Worm (Caenorhabditis elegans) whole organism, L3 larva: Measurements from ENCODE around the gene spd-3.

ENCODE experiments used
- R02D3.7 ChIP-seq: fragments of 150-350 bp; optimal IDR thresholded peaks from 2 replicates; lab custom pipeline; 2014; ENCODE audit warnings: missing biosample characterization, missing genetic modification characterization
- ama-1 ChIP-seq: fragments of 150-350 bp; optimal IDR thresholded peaks from 2 replicates; lab custom pipeline; 2018
- ceh-82 ChIP-seq: fragments of 150-350 bp; optimal IDR thresholded peaks from 2 replicates; lab custom pipeline; 2014; ENCODE audit warnings: missing biosample characterization, missing genetic modification characterization
- fos-1 ChIP-seq: fragments of 150-350 bp; optimal IDR thresholded peaks from 2 replicates; lab custom pipeline; 2014; ENCODE audit warnings: missing biosample characterization, missing genetic modification characterization
- nhr-28 ChIP-seq: fragments of 150-350 bp; optimal IDR thresholded peaks from 2 replicates; lab custom pipeline; 2014; ENCODE audit warnings: missing biosample characterization, missing genetic modification characterization
- pha-4 ChIP-seq: fragments of 150-350 bp; optimal IDR thresholded peaks from 2 replicates; lab custom pipeline; 2014; ENCODE audit warnings: missing biosample characterization, missing genetic modification reagents, missing genetic modification characterization
- pqm-1 ChIP-seq: fragments of 150-350 bp; optimal IDR thresholded peaks from 2 replicates; lab custom pipeline; 2017; ENCODE audit warnings: missing biosample characterization, missing genetic modification characterization, inconsistent platforms
- zag-1 ChIP-seq: fragments of 150-350 bp; optimal IDR thresholded peaks from 2 replicates; lab custom pipeline; 2014; ENCODE audit warnings: missing biosample characterization, missing genetic modification characterization
- ztf-11 ChIP-seq: fragments of 150-350 bp; optimal IDR thresholded peaks from 2 replicates; lab custom pipeline; 2014; ENCODE audit warnings: missing biosample characterization, missing genetic modification characterization

DNA sequence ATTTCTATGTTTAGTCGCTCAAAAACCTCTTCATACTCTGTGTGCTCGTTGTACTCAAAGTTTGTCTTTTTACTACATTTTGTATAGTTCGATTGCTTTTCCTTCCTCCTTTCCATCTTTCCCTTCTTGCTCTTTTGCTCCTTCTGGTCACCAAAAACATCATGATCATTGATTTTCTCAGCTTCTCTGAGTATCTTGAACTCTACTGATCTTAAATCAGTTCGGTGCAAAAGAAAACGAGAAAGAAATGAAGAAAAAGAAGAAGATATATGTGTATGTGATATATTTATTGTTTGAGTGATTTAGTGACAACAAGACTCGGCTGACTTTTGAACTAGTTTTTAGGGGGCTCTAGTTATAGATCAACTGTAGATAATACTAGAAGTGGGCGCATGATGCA, 12.4 kb upstream of the spd-3 start:
- TF ChIP-seq ama-1 (lab: Kevin White, UChicago) (no peak), ztf-11 (tag; lab: Kevin White, UChicago) (no peak), pha-4 (tag; lab: Kevin White, UChicago) (no peak), zag-1 (tag; lab: Kevin White, UChicago) (no peak), pqm-1 (tag; lab: Kevin White, UChicago) (no peak), fos-1 (tag; lab: Kevin White, UChicago) (no peak), ceh-82 (tag; lab: Kevin White, UChicago) (no peak), R02D3.7 (tag; lab: Kevin White, UChicago) (no peak), nhr-28 (no peak)
